Worm (Caenorhabditis elegans) whole organism, L4 larva: Measurements from ENCODE around the gene fipr-27.
"Not testable (repeated sequence)": the region's sequence is repeated elsewhere in the genome, so short reads cannot be mapped to it uniquely, and the experiment has no call there.

ENCODE experiments used
- daf-12 ChIP-seq: fragments of 150-350 bp; optimal IDR thresholded peaks from 2 replicates; lab custom pipeline; 2014; ENCODE audit warnings: missing biosample characterization, missing genetic modification reagents, missing genetic modification characterization
- php-3 ChIP-seq: fragments of 200-800 bp; sonication (Bioruptor generic); IDR thresholded peaks from 2 replicates; pipeline ENCODE4 v1.3.6; 2022; ENCODE audit warnings: missing genetic modification reagents, missing genetic modification characterization, missing compliant biosample characterization
- unc-39 ChIP-seq: sonication (generic microtip); optimal IDR thresholded peaks from 2 replicates; lab custom pipeline; 2017; ENCODE audit warnings: missing biosample characterization, missing genetic modification characterization

ce11 chrIV:16623087-16623486 lies 7.6 kb upstream of the fipr-27 start:
- not testable (repeated sequence) for TF ChIP-seq unc-39 (tag; lab: Kevin White, UChicago); daf-12 (tag; lab: Kevin White, UChicago); php-3 (GFP tag; lab: Robert Waterston, UW)
